Worm (Caenorhabditis elegans): ENCODE results near the gene hda-5.

- TF ChIP-seq ama-1 (optimal IDR thresholded peaks at IDR 0.05) (peak; percentile 83), ama-1 (GFP tag; optimal IDR thresholded peaks at IDR 0.05) (peak in 1 of 2 experiments; percentile 54), pha-4 (tag; optimal IDR thresholded peaks at IDR 0.05) (no peak), snpc-4 (GFP tag; optimal IDR thresholded peaks at IDR 0.05) (no peak), snpc-4 (tag; optimal IDR thresholded peaks at IDR 0.05) (peak in 1 of 4 experiments; percentile 7), ztf-25 (GFP tag; IDR thresholded peaks at IDR 0.05) (no peak)
Measured at ce11 chrII:11761806-11762512, 36.9 kb upstream of the hda-5 start.
